Fruit fly (Drosophila melanogaster): Measurements from ENCODE around the gene Orct2.

DNA sequence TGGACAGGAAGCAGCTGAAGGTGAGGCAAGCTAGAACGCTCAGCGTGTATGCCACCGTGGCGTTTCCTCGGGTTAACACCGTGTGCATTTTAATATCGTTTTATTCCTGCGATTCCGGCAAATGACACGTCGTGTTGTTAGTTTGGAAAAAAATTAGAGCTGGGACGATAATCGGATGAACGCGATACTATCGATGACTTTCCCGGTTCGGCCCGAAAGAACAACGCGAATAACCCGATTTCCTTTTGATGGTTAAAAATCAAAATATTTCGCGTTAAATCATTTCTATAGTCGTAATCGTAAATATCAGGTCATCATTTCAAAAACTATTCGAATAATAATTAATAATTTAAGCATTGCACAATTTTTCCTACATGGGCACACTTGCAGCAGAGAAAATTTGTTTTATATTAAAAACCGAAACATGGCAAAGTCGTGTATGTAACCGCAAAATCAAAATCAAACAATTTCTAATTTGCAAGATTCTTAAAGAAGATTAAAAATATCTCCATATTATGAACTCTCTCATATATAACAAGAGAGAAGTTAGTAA lies 42.9 kb upstream of the Orct2 start, which contains the start of gene Spase22-23:
- TF ChIP-seq CG8478 (optimal IDR thresholded peaks at IDR 0.05), result no peak
- TF ChIP-seq CTCF (optimal IDR thresholded peaks at IDR 0.05), result no peak
